Worm (Caenorhabditis elegans) whole organism, late embryonic: Measurements from ENCODE around the gene D1054.9.

Experiments
- C08G9.2 ChIP-seq: sonication (generic microtip); optimal IDR thresholded peaks from 2 replicates; lab custom pipeline; 2016; ENCODE audit warnings: mild to moderate bottlenecking, missing genetic modification characterization, moderate library complexity, missing compliant biosample characterization
- ceh-18 ChIP-seq: sonication (generic microtip); optimal IDR thresholded peaks from 2 replicates; lab custom pipeline; 2016; ENCODE audit warnings: missing genetic modification characterization, missing compliant biosample characterization
- ceh-30 ChIP-seq: fragments of 150-350 bp; optimal IDR thresholded peaks from 2 replicates; lab custom pipeline; 2014; ENCODE audit warnings: missing biosample characterization, missing genetic modification characterization
- ceh-34 ChIP-seq: sonication (generic microtip); optimal IDR thresholded peaks from 2 replicates; lab custom pipeline; 2016; ENCODE audit warnings: mild to moderate bottlenecking, missing genetic modification characterization, missing compliant biosample characterization
- ceh-9 ChIP-seq: sonication (generic microtip); optimal IDR thresholded peaks from 2 replicates; lab custom pipeline; 2016; ENCODE audit warnings: mild to moderate bottlenecking, missing genetic modification characterization, inconsistent platforms, missing compliant biosample characterization
- dmd-4 ChIP-seq: sonication (generic microtip); optimal IDR thresholded peaks from 2 replicates; lab custom pipeline; 2016; ENCODE audit warnings: borderline replicate concordance, missing genetic modification characterization, missing compliant biosample characterization
- fax-1 ChIP-seq: sonication (generic microtip); optimal IDR thresholded peaks from 2 replicates; lab custom pipeline; 2016; ENCODE audit warnings: missing genotype, missing genetic modification characterization, missing compliant biosample characterization
- fkh-6 ChIP-seq: sonication (generic microtip); optimal IDR thresholded peaks from 2 replicates; lab custom pipeline; 2016; ENCODE audit warnings: missing genetic modification characterization, missing compliant biosample characterization
- hlh-30 ChIP-seq: sonication (generic microtip); optimal IDR thresholded peaks from 2 replicates; lab custom pipeline; 2017; ENCODE audit warnings: antibody characterized with exemption, missing genetic modification characterization, missing compliant biosample characterization; ENCODE audit not compliant: insufficient read depth
- npax-4 ChIP-seq: sonication (generic microtip); optimal IDR thresholded peaks from 2 replicates; lab custom pipeline; 2016; ENCODE audit warnings: missing genetic modification characterization, missing compliant biosample characterization
- odd-2 ChIP-seq: sonication (generic microtip); optimal IDR thresholded peaks from 2 replicates; lab custom pipeline; 2017; ENCODE audit warnings: antibody characterized with exemption, mild to moderate bottlenecking, missing genetic modification characterization, missing compliant biosample characterization
- pqm-1 ChIP-seq: sonication (generic microtip); optimal IDR thresholded peaks from 2 replicates; lab custom pipeline; 2016; ENCODE audit warnings: missing genetic modification characterization, missing compliant biosample characterization
- unc-86 ChIP-seq: sonication (generic microtip); optimal IDR thresholded peaks from 2 replicates; lab custom pipeline; 2016; ENCODE audit warnings: missing genetic modification characterization, missing compliant biosample characterization

DNA sequence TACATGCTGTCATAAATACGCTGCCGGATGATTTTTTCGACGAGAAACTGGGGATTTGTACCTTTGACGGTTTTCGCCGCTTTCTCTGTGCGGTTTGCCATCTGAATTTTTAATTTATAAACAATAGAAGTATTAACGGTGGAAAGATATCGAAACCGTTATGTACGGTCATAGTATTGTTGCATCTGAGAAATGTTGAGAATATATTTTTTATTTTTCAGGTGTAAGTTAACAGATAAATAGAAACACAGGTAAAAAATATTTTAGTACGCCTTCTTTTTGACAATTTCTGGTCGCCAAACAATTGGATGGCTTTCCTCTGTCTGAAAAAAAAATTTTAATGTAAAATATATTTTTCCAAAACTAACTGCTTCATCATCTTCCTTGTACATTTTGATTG lies 15.1 kb upstream of the D1054.9 start, which contains the start of gene prp-38:
- TF ChIP-seq fkh-6 (tag; lab: Kevin White, UChicago): no peak
- TF ChIP-seq ceh-30 (tag; lab: Kevin White, UChicago): no peak
- no peak for TF ChIP-seq ceh-9 (tag; lab: Kevin White, UChicago)
- no peak for TF ChIP-seq pqm-1 (tag; lab: Kevin White, UChicago)
- no peak for TF ChIP-seq C08G9.2 (tag; lab: Kevin White, UChicago)
- TF ChIP-seq odd-2: no peak
- no peak for TF ChIP-seq npax-4 (tag; lab: Kevin White, UChicago)
- TF ChIP-seq hlh-30 (tag; lab: Kevin White, UChicago): no peak
- TF ChIP-seq dmd-4: no peak
- no peak for TF ChIP-seq ceh-34 (tag; lab: Kevin White, UChicago)
- no peak for TF ChIP-seq ceh-18 (tag; lab: Kevin White, UChicago)
- no peak for TF ChIP-seq unc-86 (tag; lab: Kevin White, UChicago)
- TF ChIP-seq fax-1: no peak
